Fruit fly (Drosophila melanogaster): ENCODE results near the gene CG6650.
A peak's percentile ranks its signal among the peaks of the same experiment; 100 is the strongest.

DNA sequence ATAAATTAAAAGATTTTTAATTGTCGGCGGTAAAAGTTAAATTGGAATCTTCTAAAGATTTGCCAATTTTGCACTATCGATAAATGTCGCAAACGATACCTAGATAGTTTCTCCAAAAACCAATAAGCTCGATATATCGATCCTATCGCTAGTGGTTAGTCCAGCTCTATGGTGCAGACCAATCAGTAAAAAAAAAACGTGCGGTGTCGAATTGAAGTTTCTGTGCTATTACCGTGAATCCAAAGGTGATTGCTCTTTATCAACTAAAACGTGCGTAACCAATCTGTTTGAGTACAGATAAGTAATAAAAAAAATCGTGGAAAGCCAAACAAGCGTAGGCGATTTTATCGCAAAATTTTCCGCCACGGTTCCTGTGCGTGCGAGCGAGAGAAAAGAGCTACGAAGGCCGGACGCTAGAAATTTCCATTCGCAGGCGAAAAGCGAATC, 5.6 kb downstream of the CG6650 start, which contains the start of gene Hsp110:
- TF ChIP-seq CG2875 (GFP tag; optimal IDR thresholded peaks at IDR 0.05), result no peak
- TF ChIP-seq Doc2 (GFP tag; IDR thresholded peaks at IDR 0.05), result no peak
- peak; percentile 19; the same call in 1 of the 2 replicates for TF ChIP-seq Atf6 (GFP tag; IDR thresholded peaks at IDR 0.05)
- peak; percentile 99 for TF ChIP-seq Dip3 (GFP tag; optimal IDR thresholded peaks at IDR 0.05)
- peak; percentile 56 for TF ChIP-seq CG6254 (GFP tag; optimal IDR thresholded peaks at IDR 0.05)
- TF ChIP-seq Aef1 (GFP tag; IDR thresholded peaks at IDR 0.05), result no peak
- no peak for TF ChIP-seq wek (GFP tag; optimal IDR thresholded peaks at IDR 0.05)
- TF ChIP-seq Antp (GFP tag; optimal IDR thresholded peaks at IDR 0.05), result no peak
- TF ChIP-seq caup (GFP tag; optimal IDR thresholded peaks at IDR 0.05; ENCODE audit: severe bottlenecking), result no peak
- TF ChIP-seq Dbx (GFP tag; IDR thresholded peaks at IDR 0.05), result peak; percentile 72; the same call in 2 of the 3 replicates
- no peak for TF ChIP-seq btn (GFP tag; optimal IDR thresholded peaks at IDR 0.05)
- no peak for TF ChIP-seq HmgD (GFP tag; optimal IDR thresholded peaks at IDR 0.05)

Data from whole organism, embryonic.